Fruit fly (Drosophila melanogaster): ENCODE results near the gene CG31870.

- TF ChIP-seq CG14711 (tag; optimal IDR thresholded peaks at IDR 0.05) (no peak), CG33017 (tag; optimal IDR thresholded peaks at IDR 0.05) (no peak), Clk (GFP tag; optimal IDR thresholded peaks at IDR 0.05) (no peak)
These were observed 41.6 kb downstream of the CG31870 start for dm6 chr2L:10831590-10831989.

Data from whole organism, adult.